Worm (Caenorhabditis elegans): ENCODE data around the gene F53F4.15.

Gene F53F4.15

ce11 chrV:13668337-13668736, 47.6 kb downstream of the F53F4.15 start:
- TF ChIP-seq nhr-77 (tag; optimal IDR thresholded peaks at IDR 0.05): no peak
- no peak for TF ChIP-seq zag-1 (tag; optimal IDR thresholded peaks at IDR 0.05)
- no peak for TF ChIP-seq fos-1 (tag; optimal IDR thresholded peaks at IDR 0.05)
- TF ChIP-seq unc-39 (tag; optimal IDR thresholded peaks at IDR 0.05): no peak
- TF ChIP-seq C34F6.9 (tag; optimal IDR thresholded peaks at IDR 0.05): no peak

ce11 chrV:13669170-13669569, 48.4 kb downstream of the F53F4.15 start:
- TF ChIP-seq unc-39 (tag; optimal IDR thresholded peaks at IDR 0.05): no peak
- TF ChIP-seq F13H6.1 (tag; optimal IDR thresholded peaks at IDR 0.05): no peak
- TF ChIP-seq nhr-21 (tag; optimal IDR thresholded peaks at IDR 0.05): no peak
- TF ChIP-seq ceh-16 (tag; optimal IDR thresholded peaks at IDR 0.05): no peak
- no peak for TF ChIP-seq ztf-4 (tag; optimal IDR thresholded peaks at IDR 0.05)
- no peak for TF ChIP-seq gmeb-1 (tag; optimal IDR thresholded peaks at IDR 0.05)
- no peak for TF ChIP-seq lin-11 (tag; optimal IDR thresholded peaks at IDR 0.05)
- no peak for TF ChIP-seq dmd-4 (tag; optimal IDR thresholded peaks at IDR 0.05)
- no peak for TF ChIP-seq blmp-1 (tag; optimal IDR thresholded peaks at IDR 0.05; ENCODE audit: insufficient read depth)
- no peak for TF ChIP-seq R02D3.7 (tag; optimal IDR thresholded peaks at IDR 0.05)
- no peak for TF ChIP-seq nhr-11 (tag; optimal IDR thresholded peaks at IDR 0.05)
- TF ChIP-seq ZK546.5 (tag; optimal IDR thresholded peaks at IDR 0.05): no peak
- no peak for TF ChIP-seq zag-1 (tag; optimal IDR thresholded peaks at IDR 0.05)
